Worm (Caenorhabditis elegans): ENCODE results near the gene Y79H2A.12.

- TF ChIP-seq him-1 (tag; optimal IDR thresholded peaks at IDR 0.05) (no peak), W03F9.2 (tag; optimal IDR thresholded peaks at IDR 0.05) (no peak)
These were observed 5.6 kb upstream of the Y79H2A.12 start for ce11 chrIII:12034311-12034710.
